Fruit fly (Drosophila melanogaster): ENCODE results near the gene CG5877.

The CG5877 gene

DNA sequence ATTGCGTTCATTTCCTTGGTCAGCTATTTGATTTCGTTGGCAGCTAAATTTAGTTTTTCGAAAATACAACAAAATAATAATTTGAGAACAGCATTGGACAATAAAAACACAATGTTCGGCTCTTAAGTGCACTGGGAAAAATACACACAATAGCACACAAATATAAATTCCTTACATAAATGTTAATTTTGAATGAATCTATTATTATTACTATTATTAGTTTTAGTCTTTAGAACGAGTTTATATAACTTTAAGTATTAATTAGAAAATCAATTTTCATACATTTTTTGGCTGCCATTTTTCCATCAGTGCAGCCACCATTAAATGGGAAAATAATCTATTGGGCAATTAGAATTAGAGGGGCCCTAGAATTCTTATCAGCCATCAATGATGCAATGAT, 17.1 kb downstream of the CG5877 start (continued):
- TF ChIP-seq CG4282 (GFP tag; optimal IDR thresholded peaks at IDR 0.05) (no peak), pb (GFP tag; optimal IDR thresholded peaks at IDR 0.05) (no peak), B-H2 (GFP tag; optimal IDR thresholded peaks at IDR 0.05) (no peak), CG7786 (GFP tag; optimal IDR thresholded peaks at IDR 0.05) (no peak), Kr (GFP tag; optimal IDR thresholded peaks at IDR 0.05) (no peak), CG16815 (GFP tag; optimal IDR thresholded peaks at IDR 0.05) (no peak), luna (GFP tag; optimal IDR thresholded peaks at IDR 0.05) (no peak), Dad (GFP tag; optimal IDR thresholded peaks at IDR 0.05) (no peak), sna (GFP tag; IDR thresholded peaks at IDR 0.05; ENCODE audit: partially characterized antibody) (no peak), tgo (GFP tag; IDR thresholded peaks at IDR 0.05) (peak; percentile 30; the same call in 1 of the 3 replicates), lilli (GFP tag; optimal IDR thresholded peaks at IDR 0.05) (no peak), pho (GFP tag; optimal IDR thresholded peaks at IDR 0.05) (no peak), HmgZ (tag; optimal IDR thresholded peaks at IDR 0.05) (no peak), lov (optimal IDR thresholded peaks at IDR 0.05) (no peak), lov (GFP tag; IDR thresholded peaks at IDR 0.05) (no peak), bsh (GFP tag; optimal IDR thresholded peaks at IDR 0.05) (no peak), E2f1 (GFP tag; IDR thresholded peaks at IDR 0.05) (no peak), CG7839 (tag; optimal IDR thresholded peaks at IDR 0.05) (peak; percentile 40), Neu2 (GFP tag; optimal IDR thresholded peaks at IDR 0.05; ENCODE audit: borderline replicate concordance) (no peak), wor (GFP tag; IDR thresholded peaks at IDR 0.05) (no peak), CG17186 (GFP tag; optimal IDR thresholded peaks at IDR 0.05) (no peak), lola (GFP tag; optimal IDR thresholded peaks at IDR 0.05) (no peak), CG13775 (GFP tag; optimal IDR thresholded peaks at IDR 0.05) (no peak), sug (tag; optimal IDR thresholded peaks at IDR 0.05) (no peak), chm (GFP tag; IDR thresholded peaks at IDR 0.05) (no peak), CG18011 (GFP tag; optimal IDR thresholded peaks at IDR 0.05) (no peak), CG17802 (tag; optimal IDR thresholded peaks at IDR 0.05) (no peak), CG18619 (GFP tag; optimal IDR thresholded peaks at IDR 0.05) (no peak), H15 (GFP tag; IDR thresholded peaks at IDR 0.05) (no peak), YL-1 (GFP tag; optimal IDR thresholded peaks at IDR 0.05) (no peak), fd64A (GFP tag; optimal IDR thresholded peaks at IDR 0.05) (no peak), toy (GFP tag; IDR thresholded peaks at IDR 0.05) (no peak), ATbp (GFP tag; optimal IDR thresholded peaks at IDR 0.05) (no peak), CG32772 (GFP tag; IDR thresholded peaks at IDR 0.05) (no peak), dati (GFP tag; IDR thresholded peaks at IDR 0.05) (no peak), Awh (GFP tag; IDR thresholded peaks at IDR 0.05) (no peak), Ptx1 (GFP tag; IDR thresholded peaks at IDR 0.05) (peak; percentile 43; the same call in 1 of the 2 replicates), CG9727 (GFP tag; optimal IDR thresholded peaks at IDR 0.05) (no peak), Sry-β (GFP tag; optimal IDR thresholded peaks at IDR 0.05) (no peak), sisA (GFP tag; IDR thresholded peaks at IDR 0.05) (no peak), H2.0 (GFP tag; IDR thresholded peaks at IDR 0.05) (no peak), en (GFP tag; optimal IDR thresholded peaks at IDR 0.05) (no peak), Antp (GFP tag; optimal IDR thresholded peaks at IDR 0.05) (no peak), Opbp (GFP tag; IDR thresholded peaks at IDR 0.05; ENCODE audit: partially characterized antibody) (no peak), CG30431 (GFP tag; optimal IDR thresholded peaks at IDR 0.05) (no peak), slou (GFP tag; optimal IDR thresholded peaks at IDR 0.05) (no peak), yki (optimal IDR thresholded peaks at IDR 0.05) (no peak), MESR4 (GFP tag; optimal IDR thresholded peaks at IDR 0.05) (no peak), CG10565 (GFP tag; optimal IDR thresholded peaks at IDR 0.05) (no peak), CG7357 (GFP tag; IDR thresholded peaks at IDR 0.05) (no peak), CG8281 (tag; optimal IDR thresholded peaks at IDR 0.05) (no peak), tap (tag; optimal IDR thresholded peaks at IDR 0.05) (peak; percentile 30), amos (GFP tag; IDR thresholded peaks at IDR 0.05; ENCODE audit: partially characterized antibody) (no peak)

All from whole organism, embryonic.